Worm (Caenorhabditis elegans): ENCODE results near the gene C52G5.2.

Gene C52G5.2

ce11 chrX:12813539-12813938, 29.6 kb upstream of the C52G5.2 start, which contains the start of gene gei-3:
gei-3 (minus strand) TSS chrX:12813639.
- no peak for TF ChIP-seq ama-1 (optimal IDR thresholded peaks at IDR 0.05)
- TF ChIP-seq ama-1 (GFP tag; optimal IDR thresholded peaks at IDR 0.05) = no peak
- no peak for TF ChIP-seq ztf-6 (GFP tag; IDR thresholded peaks at IDR 0.05)
- TF ChIP-seq pha-4 (tag; optimal IDR thresholded peaks at IDR 0.05) = no peak
- TF ChIP-seq dox-1 (GFP tag; IDR thresholded peaks at IDR 0.05) = no peak
- TF ChIP-seq B0261.1 (tag; optimal IDR thresholded peaks at IDR 0.05) = no peak
- TF ChIP-seq cebp-1 (GFP tag; IDR thresholded peaks at IDR 0.05) = no peak
- no peak for TF ChIP-seq cebp-1 (tag; optimal IDR thresholded peaks at IDR 0.05)
- TF ChIP-seq snpc-3.4 (tag; optimal IDR thresholded peaks at IDR 0.05) = no peak
- TF ChIP-seq akir-1 (GFP tag; optimal IDR thresholded peaks at IDR 0.05) = no peak
- TF ChIP-seq C17E4.6 (GFP tag; IDR thresholded peaks at IDR 0.05) = no peak

- no peak for TF ChIP-seq snpc-3.4 (tag; optimal IDR thresholded peaks at IDR 0.05)
- no peak for TF ChIP-seq madf-3 (GFP tag; IDR thresholded peaks at IDR 0.05)
- no peak for TF ChIP-seq rpc-1 (optimal IDR thresholded peaks at IDR 0.05)
- no peak for TF ChIP-seq rpc-1 (tag; optimal IDR thresholded peaks at IDR 0.05)
- no peak for TF ChIP-seq dpff-1 (tag; optimal IDR thresholded peaks at IDR 0.05)
These were observed 27.7 kb upstream of the C52G5.2 start for ce11 chrX:12815367-12815766.

ce11 chrX:12818768-12819167, 24.3 kb upstream of the C52G5.2 start:
- TF ChIP-seq zim-3 (tag; optimal IDR thresholded peaks at IDR 0.05) (no peak), ceh-40 (GFP tag; IDR thresholded peaks at IDR 0.05) (no peak), F37B4.10 (GFP tag; IDR thresholded peaks at IDR 0.05) (no peak), B0336.3 (GFP tag; IDR thresholded peaks at IDR 0.05) (no peak), nhr-80 (tag; optimal IDR thresholded peaks at IDR 0.05) (peak; percentile 21), cebp-1 (GFP tag; IDR thresholded peaks at IDR 0.05) (peak; percentile 90), cebp-1 (tag; optimal IDR thresholded peaks at IDR 0.05) (peak; percentile 91), F55B11.4 (tag; optimal IDR thresholded peaks at IDR 0.05; ENCODE audit: borderline replicate concordance, insufficient read depth) (no peak), B0261.1 (tag; optimal IDR thresholded peaks at IDR 0.05) (no peak), unc-62 (GFP tag; optimal IDR thresholded peaks at IDR 0.05) (peak; percentile 7), F39B2.1 (GFP tag; IDR thresholded peaks at IDR 0.05) (no peak), T26A5.8 (tag; optimal IDR thresholded peaks at IDR 0.05) (no peak), tlf-1 (GFP tag; optimal IDR thresholded peaks at IDR 0.05) (no peak)

ce11 chrX:12819512-12819911, 23.6 kb upstream of the C52G5.2 start:
- no peak for TF ChIP-seq zim-3 (tag; optimal IDR thresholded peaks at IDR 0.05)

- no peak for TF ChIP-seq F33H1.4 (GFP tag; IDR thresholded peaks at IDR 0.05)
- no peak for TF ChIP-seq egrh-3 (GFP tag; IDR thresholded peaks at IDR 0.05)
- TF ChIP-seq F55B11.4 (tag; optimal IDR thresholded peaks at IDR 0.05; ENCODE audit: borderline replicate concordance, insufficient read depth) = no peak
These were observed 17.9 kb upstream of the C52G5.2 start for ce11 chrX:12825174-12825573.

ce11 chrX:12826782-12827181, 16.3 kb upstream of the C52G5.2 start:
- TF ChIP-seq ama-1 (optimal IDR thresholded peaks at IDR 0.05) (no peak), ama-1 (GFP tag; optimal IDR thresholded peaks at IDR 0.05) (no peak), pha-4 (tag; optimal IDR thresholded peaks at IDR 0.05) (no peak), Y53G8AR.9 (GFP tag; conservative IDR thresholded peaks at IDR 0.05) (no peak), zim-3 (tag; optimal IDR thresholded peaks at IDR 0.05) (no peak)

ce11 chrX:12827741-12828408, 15.2 kb upstream of the C52G5.2 start:
- TF ChIP-seq F10E7.11 (tag; optimal IDR thresholded peaks at IDR 0.05) = no peak
- TF ChIP-seq nfya-1 (tag; optimal IDR thresholded peaks at IDR 0.05; ENCODE audit: borderline replicate concordance, insufficient read depth) = no peak
